Worm (Caenorhabditis elegans) whole organism, mixed stage, embryonic: ENCODE results near the gene F53A9.3.

Experiments used
- ceh-43 ChIP-seq: fragments of 200-800 bp; sonication (Bioruptor generic); optimal IDR thresholded peaks from 2 replicates; lab custom pipeline; 2018; ENCODE audit warnings: mild to moderate bottlenecking, missing genetic modification characterization, moderate library complexity, missing compliant biosample characterization
- ces-1 ChIP-seq: fragments of 150-350 bp; optimal IDR thresholded peaks from 2 replicates; lab custom pipeline; 2014; ENCODE audit warnings: missing biosample characterization, missing genetic modification reagents, missing genetic modification characterization
- flh-1 ChIP-seq: fragments of 200-800 bp; sonication (Bioruptor generic); optimal IDR thresholded peaks from 2 replicates; lab custom pipeline; 2018; ENCODE audit warnings: mild to moderate bottlenecking, missing genetic modification characterization, moderate library complexity, missing compliant biosample characterization
- lin-13 ChIP-seq: fragments of 150-350 bp; optimal IDR thresholded peaks from 2 replicates; lab custom pipeline; 2014; ENCODE audit warnings: missing biosample characterization, missing genetic modification characterization
- lin-32 ChIP-seq: fragments of 200-800 bp; sonication (Bioruptor generic); optimal IDR thresholded peaks from 2 replicates; lab custom pipeline; 2018; ENCODE audit warnings: mild to moderate bottlenecking, missing genetic modification characterization, missing compliant biosample characterization
- lsy-2 ChIP-seq: fragments of 150-350 bp; optimal IDR thresholded peaks from 2 replicates; lab custom pipeline; 2014; ENCODE audit warnings: missing biosample characterization, missing genetic modification characterization
- mep-1 ChIP-seq: fragments of 150-350 bp; optimal IDR thresholded peaks from 2 replicates; lab custom pipeline; 2017; ENCODE audit warnings: missing biosample characterization, missing genetic modification reagents, missing genetic modification characterization, inconsistent platforms
- mls-2 ChIP-seq: sonication (generic microtip); optimal IDR thresholded peaks from 2 replicates; lab custom pipeline; 2016; ENCODE audit warnings: mild to moderate bottlenecking, missing genetic modification characterization, moderate library complexity, missing compliant biosample characterization
- nhr-28 ChIP-seq: fragments of 150-350 bp; optimal IDR thresholded peaks from 2 replicates; lab custom pipeline; 2014; ENCODE audit warnings: missing biosample characterization, missing genetic modification characterization
- sem-2 ChIP-seq: fragments of 200-800 bp; sonication (Bioruptor generic); optimal IDR thresholded peaks from 2 replicates; lab custom pipeline; 2018; ENCODE audit warnings: mild to moderate bottlenecking, missing genetic modification characterization, missing compliant biosample characterization
- snpc-4 ChIP-seq: fragments of 150-350 bp; optimal IDR thresholded peaks from 2 replicates; lab custom pipeline; 2014; ENCODE audit warnings: missing biosample characterization, missing genetic modification characterization
- unc-39 ChIP-seq: fragments of 150-350 bp; optimal IDR thresholded peaks from 2 replicates; lab custom pipeline; 2014; ENCODE audit warnings: missing biosample characterization, missing genetic modification characterization
- unc-62 ChIP-seq: fragments of 150-350 bp; optimal IDR thresholded peaks from 2 replicates; lab custom pipeline; 2014; ENCODE audit warnings: missing biosample characterization, missing genetic modification reagents, missing genetic modification characterization
- ztf-11 ChIP-seq: fragments of 150-350 bp; optimal IDR thresholded peaks from 2 replicates; lab custom pipeline; 2014; ENCODE audit warnings: missing biosample characterization, missing genetic modification characterization

DNA sequence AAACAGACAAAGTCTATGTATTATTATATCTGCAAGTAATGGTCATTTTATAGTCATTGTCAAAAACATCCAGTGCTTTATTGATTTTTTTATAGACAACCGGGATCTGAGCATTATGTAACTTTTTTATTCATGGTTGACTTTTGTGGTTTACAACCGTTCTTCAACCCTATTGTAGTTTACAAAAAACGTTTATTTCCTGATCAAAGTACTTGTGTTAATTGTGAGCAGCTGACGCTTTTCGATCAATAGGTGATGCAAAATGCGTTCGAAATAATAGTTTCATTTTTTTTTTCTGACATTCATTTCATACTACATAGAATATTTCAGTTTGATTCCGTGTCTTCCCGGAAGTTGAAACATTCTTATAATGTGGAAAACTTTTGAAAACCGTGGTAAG lies 35.4 kb upstream of the F53A9.3 start, which contains the start of the genes K09E2.2 and K09E2.3:
- TF ChIP-seq lsy-2 (tag; lab: Kevin White, UChicago) (no peak), flh-1 (GFP tag; lab: Kevin White, UChicago) (no peak), nhr-28 (tag; lab: Kevin White, UChicago) (no peak), ztf-11 (tag; lab: Kevin White, UChicago) (no peak), mls-2 (no peak), sem-2 (GFP tag; lab: Kevin White, UChicago) (no peak), unc-39 (no peak), snpc-4 (tag; lab: Kevin White, UChicago) (no peak), lin-13 (tag; lab: Kevin White, UChicago) (no peak), ces-1 (GFP tag; lab: Kevin White, UChicago) (no peak), lin-32 (GFP tag; lab: Kevin White, UChicago) (no peak), unc-62 (GFP tag; lab: Kevin White, UChicago) (no peak), ceh-43 (GFP tag; lab: Kevin White, UChicago) (no peak), mep-1 (tag; lab: Kevin White, UChicago) (no peak)
